Fruit fly (Drosophila melanogaster) whole organism, embryonic: ENCODE measurements around the gene mas.

Experiments
- Adf1 ChIP-seq: fragments of 200-800 bp; sonication (Bioruptor generic); IDR thresholded peaks from 2 replicates; pipeline ENCODE4 v1.3.6; 2022; ENCODE audit warnings: missing biosample characterization, missing genetic modification characterization
- CG10267 ChIP-seq: fragments of 200-800 bp; sonication (Bioruptor generic); optimal IDR thresholded peaks from 2 replicates; lab custom pipeline; 2018; ENCODE audit warnings: missing biosample characterization, mild to moderate bottlenecking, missing genetic modification characterization, moderate library complexity
- CG10321 ChIP-seq: fragments of 200-800 bp; sonication (Bioruptor generic); IDR thresholded peaks from 2 replicates; pipeline ENCODE4 v1.3.6; 2022; ENCODE audit warnings: missing biosample characterization, missing genetic modification characterization
- CG10543 ChIP-seq: fragments of 200-800 bp; sonication (Bioruptor generic); optimal IDR thresholded peaks from 3 replicates; lab custom pipeline; 2017; ENCODE audit warnings: missing biosample characterization, mild to moderate bottlenecking, missing genetic modification characterization, moderate library complexity
- CG11247 ChIP-seq: fragments of 200-800 bp; sonication (Bioruptor generic); IDR thresholded peaks from 2 replicates; pipeline ENCODE4 v1.3.6; 2022; ENCODE audit warnings: missing biosample characterization, missing genetic modification characterization
- CG12299 ChIP-seq: fragments of 200-800 bp; sonication (Bioruptor generic); optimal IDR thresholded peaks from 2 replicates; lab custom pipeline; 2018; ENCODE audit warnings: missing biosample characterization, mild to moderate bottlenecking, missing genetic modification characterization
- CG12769 ChIP-seq: fragments of 200-800 bp; sonication (Bioruptor generic); optimal IDR thresholded peaks from 2 replicates; lab custom pipeline; 2019; ENCODE audit warnings: missing biosample characterization, mild to moderate bottlenecking, missing genetic modification characterization, moderate library complexity
- CG14710 ChIP-seq: fragments of 200-800 bp; sonication (Bioruptor generic); optimal IDR thresholded peaks from 3 replicates; lab custom pipeline; 2019; ENCODE audit warnings: missing biosample characterization, mild to moderate bottlenecking, missing genetic modification characterization, moderate library complexity
- CG17385 ChIP-seq: fragments of 200-800 bp; sonication (Bioruptor generic); optimal IDR thresholded peaks from 3 replicates; lab custom pipeline; 2018; ENCODE audit warnings: missing biosample characterization, mild to moderate bottlenecking, missing genetic modification characterization
- CG17912 ChIP-seq: fragments of 200-800 bp; sonication (Bioruptor generic); optimal IDR thresholded peaks from 2 replicates; lab custom pipeline; 2018; ENCODE audit warnings: missing biosample characterization, mild to moderate bottlenecking, missing genetic modification characterization
- CG2712 ChIP-seq: fragments of 200-800 bp; optimal IDR thresholded peaks from 3 replicates; lab custom pipeline; 2019; ENCODE audit warnings: missing biosample characterization, mild to moderate bottlenecking, missing genetic modification characterization, moderate library complexity
- CG3163 ChIP-seq: fragments of 200-800 bp; sonication (Bioruptor generic); optimal IDR thresholded peaks from 3 replicates; lab custom pipeline; 2016; ENCODE audit warnings: missing biosample characterization, missing genetic modification characterization
- CG33213 ChIP-seq: fragments of 200-800 bp; sonication (Bioruptor generic); optimal IDR thresholded peaks from 3 replicates; lab custom pipeline; 2016; ENCODE audit warnings: missing biosample characterization, missing genetic modification characterization
- CG3726 ChIP-seq: fragments of 200-800 bp; sonication (Bioruptor generic); IDR thresholded peaks from 3 replicates; pipeline ENCODE4, ENCODE4 v1.3.6; 2022; ENCODE audit warnings: missing biosample characterization, missing genetic modification characterization
- CG4328 ChIP-seq: fragments of 200-800 bp; sonication (Bioruptor generic); optimal IDR thresholded peaks from 3 replicates; lab custom pipeline; 2017; ENCODE audit warnings: missing biosample characterization, missing genetic modification reagents, missing genetic modification characterization
- CG8359 ChIP-seq: fragments of 200-800 bp; sonication (Bioruptor generic); optimal IDR thresholded peaks from 2 replicates; lab custom pipeline; 2017; ENCODE audit warnings: missing biosample characterization, mild to moderate bottlenecking, missing genetic modification characterization, borderline replicate concordance
- Dek ChIP-seq: fragments of 200-800 bp; sonication (Bioruptor generic); optimal IDR thresholded peaks from 3 replicates; lab custom pipeline; 2019; ENCODE audit warnings: missing biosample characterization, mild to moderate bottlenecking, missing genetic modification characterization, moderate library complexity
- Dref ChIP-seq: fragments of 200-800 bp; sonication (Bioruptor generic); IDR thresholded peaks from 2 replicates; pipeline ENCODE4 v1.3.6; 2022; ENCODE audit warnings: missing biosample characterization, missing genetic modification characterization
- Gug ChIP-seq: fragments of 200-800 bp; sonication (Bioruptor generic); IDR thresholded peaks from 4 replicates; pipeline ENCODE4 v1.3.6; 2022; ENCODE audit warnings: missing biosample characterization, missing genetic modification characterization
- Med ChIP-seq: fragments of 200-800 bp; sonication (Bioruptor generic); peaks from one replicate; lab custom pipeline; 2016; ENCODE audit warnings: missing biosample characterization, missing genetic modification characterization, mild to moderate bottlenecking, inconsistent platforms, moderate library complexity
- Mrtf ChIP-seq: fragments of 200-800 bp; sonication (Bioruptor generic); IDR thresholded peaks from 3 replicates; pipeline ENCODE4 v1.3.6; 2022; ENCODE audit warnings: missing biosample characterization, missing genetic modification characterization
- Myb ChIP-seq: fragments of 200-800 bp; sonication (Bioruptor generic); optimal IDR thresholded peaks from 2 replicates; lab custom pipeline; 2016; ENCODE audit warnings: missing biosample characterization, missing genetic modification characterization
- Opbp ChIP-seq: fragments of 200-800 bp; sonication (Bioruptor generic); IDR thresholded peaks from 3 replicates; pipeline ENCODE4 v1.3.6; 2022; ENCODE audit warnings: missing biosample characterization, missing genetic modification characterization; ENCODE audit not compliant: partially characterized antibody
- PHDP ChIP-seq: fragments of 200-800 bp; sonication (Bioruptor generic); optimal IDR thresholded peaks from 3 replicates; lab custom pipeline; 2018; ENCODE audit warnings: missing biosample characterization, mild to moderate bottlenecking, missing genetic modification characterization, moderate library complexity
- Pdp1 ChIP-seq, 2 experiments: fragments of 200-800 bp; sonication (Bioruptor generic); optimal IDR thresholded peaks; 3 replicates each; lab custom pipeline; 2016; ENCODE audit warnings: missing biosample characterization in 2 of 2, missing genetic modification characterization in 2 of 2, mild to moderate bottlenecking in 1 of 2, moderate library complexity in 1 of 2
- Rfx ChIP-seq: fragments of 200-800 bp; sonication (Bioruptor generic); IDR thresholded peaks from 2 replicates; pipeline ENCODE4 v1.3.6; 2022; ENCODE audit warnings: missing biosample characterization, missing genetic modification characterization
- Sry-δ ChIP-seq: fragments of 200-800 bp; sonication (Bioruptor generic); optimal IDR thresholded peaks from 2 replicates; lab custom pipeline; 2016; ENCODE audit warnings: missing biosample characterization, missing genetic modification characterization
- Stat92E ChIP-seq, 3 experiments: fragments of >200 bp in 2 of 3; fragments of 200-800 bp in 1 of 3; sonication (Bioruptor generic) in 1 of 3; optimal IDR thresholded peaks; 2 replicates each; lab custom pipeline; 2017 to 2019; ENCODE audit warnings: missing biosample characterization in 3 of 3, missing genetic modification characterization in 3 of 3, mild to moderate bottlenecking in 1 of 3, moderate library complexity in 1 of 3
- ac ChIP-seq: fragments of 200-800 bp; sonication (Bioruptor generic); optimal IDR thresholded peaks from 3 replicates; lab custom pipeline; 2017; ENCODE audit warnings: missing biosample characterization, mild to moderate bottlenecking, missing genetic modification characterization
- cato ChIP-seq: fragments of 200-800 bp; sonication (Bioruptor generic); optimal IDR thresholded peaks from 2 replicates; lab custom pipeline; 2016; ENCODE audit warnings: missing biosample characterization, missing genetic modification characterization, borderline replicate concordance
- cg ChIP-seq: fragments of 200-800 bp; sonication (Bioruptor generic); optimal IDR thresholded peaks from 3 replicates; lab custom pipeline; 2019; ENCODE audit warnings: missing biosample characterization, mild to moderate bottlenecking, missing genetic modification characterization, moderate library complexity
- chm ChIP-seq: fragments of 200-800 bp; sonication (Bioruptor generic); IDR thresholded peaks from 2 replicates; pipeline ENCODE4 v1.3.6; 2022; ENCODE audit warnings: missing biosample characterization, missing genetic modification characterization
- cwo ChIP-seq: fragments of 200-800 bp; sonication (Bioruptor generic); optimal IDR thresholded peaks from 3 replicates; lab custom pipeline; 2017; ENCODE audit warnings: missing biosample characterization, missing genetic modification characterization, mild to moderate bottlenecking, moderate library complexity, missing genetic modification reagents
- fu2 ChIP-seq: fragments of 200-800 bp; sonication (Bioruptor generic); optimal IDR thresholded peaks from 2 replicates; lab custom pipeline; 2016; ENCODE audit warnings: missing biosample characterization, missing genetic modification characterization
- gem ChIP-seq: fragments of 200-800 bp; sonication (Bioruptor generic); optimal IDR thresholded peaks from 2 replicates; lab custom pipeline; 2019; ENCODE audit warnings: missing biosample characterization, mild to moderate bottlenecking, missing genetic modification characterization, moderate library complexity
- gfzf ChIP-seq: fragments of 200-800 bp; sonication (Bioruptor generic); optimal IDR thresholded peaks from 2 replicates; lab custom pipeline; 2016; ENCODE audit warnings: missing biosample characterization, mild to moderate bottlenecking, missing genetic modification characterization, moderate library complexity
- grau ChIP-seq: fragments of 200-800 bp; optimal IDR thresholded peaks from 3 replicates; lab custom pipeline; 2019; ENCODE audit warnings: missing biosample characterization, mild to moderate bottlenecking, missing genetic modification characterization, moderate library complexity
- inv ChIP-seq: fragments of 200-800 bp; sonication (Bioruptor generic); IDR thresholded peaks from 2 replicates; pipeline ENCODE4 v1.3.6; 2022; ENCODE audit warnings: missing biosample characterization, missing genetic modification characterization; ENCODE audit not compliant: partially characterized antibody
- kay ChIP-seq: fragments of 200-800 bp; sonication (Bioruptor generic); optimal IDR thresholded peaks from 2 replicates; lab custom pipeline; 2016; ENCODE audit warnings: missing biosample characterization, missing genetic modification characterization
- nom ChIP-seq: fragments of 200-800 bp; sonication (Bioruptor generic); optimal IDR thresholded peaks from 2 replicates; lab custom pipeline; 2017; ENCODE audit warnings: missing biosample characterization, missing genetic modification characterization, mild to moderate bottlenecking, moderate library complexity, missing genetic modification reagents
- onecut ChIP-seq: fragments of 200-800 bp; sonication (Bioruptor generic); IDR thresholded peaks from 2 replicates; pipeline ENCODE4 v1.3.6; 2022; ENCODE audit warnings: missing biosample characterization, missing genetic modification characterization
- pzg ChIP-seq: fragments of 200-800 bp; sonication (Bioruptor generic); optimal IDR thresholded peaks from 3 replicates; lab custom pipeline; 2018; ENCODE audit warnings: missing biosample characterization, mild to moderate bottlenecking, missing genetic modification characterization, moderate library complexity
- rib ChIP-seq: fragments of 200-800 bp; sonication (Bioruptor generic); IDR thresholded peaks from 2 replicates; pipeline ENCODE4 v1.3.6; 2022; ENCODE audit warnings: missing biosample characterization, missing genetic modification characterization
- salm ChIP-seq: fragments of 200-800 bp; sonication (Bioruptor generic); optimal IDR thresholded peaks from 2 replicates; lab custom pipeline; 2018; ENCODE audit warnings: missing biosample characterization, mild to moderate bottlenecking, missing genetic modification characterization
- slou ChIP-seq: fragments of 200-800 bp; sonication (Bioruptor generic); optimal IDR thresholded peaks from 3 replicates; lab custom pipeline; 2016; ENCODE audit warnings: missing biosample characterization, missing genetic modification characterization
- sqz ChIP-seq: fragments of 200-800 bp; sonication (Bioruptor generic); optimal IDR thresholded peaks from 3 replicates; lab custom pipeline; 2018; ENCODE audit warnings: missing biosample characterization, mild to moderate bottlenecking, missing genetic modification characterization
- zen2 ChIP-seq: fragments of 200-800 bp; sonication (Bioruptor generic); IDR thresholded peaks from 3 replicates; pipeline ENCODE4 v1.3.6; 2022; ENCODE audit warnings: missing biosample characterization, missing genetic modification characterization; ENCODE audit not compliant: partially characterized antibody

mas gene

DNA sequence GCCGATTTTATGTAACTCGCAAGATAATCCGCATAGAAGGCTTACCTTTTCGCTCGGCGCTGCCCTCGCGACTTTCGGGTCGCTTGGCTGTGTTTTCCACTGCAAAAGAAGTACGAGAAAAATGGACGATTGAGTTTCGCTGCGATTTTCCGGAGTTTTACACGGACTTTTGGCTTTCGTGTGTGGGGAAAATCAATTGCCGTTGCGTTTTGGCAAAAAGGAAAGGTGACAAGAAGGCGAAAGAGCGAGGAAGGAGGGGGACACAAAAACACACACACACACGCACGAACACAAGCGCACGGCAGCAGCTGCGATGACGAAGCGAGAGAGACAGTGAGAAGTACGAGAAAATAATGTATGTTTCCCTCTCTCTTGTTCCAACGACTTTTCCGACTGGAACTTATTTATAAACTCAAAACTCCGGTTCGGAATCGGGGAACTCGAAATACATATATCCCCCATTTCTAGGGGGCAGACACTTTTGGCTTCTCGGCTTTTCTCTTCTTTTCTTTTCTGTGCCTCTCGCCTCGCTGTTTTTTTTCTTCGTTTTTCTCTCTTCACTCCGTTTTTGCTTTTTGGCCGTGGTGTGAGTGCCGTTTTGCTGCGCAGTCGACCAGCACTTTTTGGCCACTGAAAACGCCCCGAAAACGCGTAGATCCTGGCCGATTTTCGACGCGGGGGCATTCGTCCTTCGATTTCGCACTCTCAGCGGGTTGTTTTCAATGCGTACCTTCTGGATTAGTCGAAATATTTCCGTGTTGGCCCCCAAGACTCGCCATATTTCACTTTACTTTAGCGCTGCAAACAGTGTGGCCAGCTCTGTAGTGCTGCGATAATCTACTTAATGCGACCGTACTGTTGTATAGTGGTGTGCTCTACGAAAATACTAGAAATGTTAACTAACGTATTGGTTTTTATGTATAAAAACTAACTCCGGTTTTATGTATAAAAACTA lies 33.3 kb downstream of the mas start, which contains the start of gene ens (continued):
- TF ChIP-seq zen2: no peak
- peak in 1 of 3 experiments; percentile 76 for TF ChIP-seq Stat92E (GFP tag; optimal IDR thresholded peaks at IDR 0.05; lab: Kevin White, UChicago)
- TF ChIP-seq Myb (GFP tag; lab: Kevin White, UChicago): peak; percentile 65
- peak in 1 of 2 experiments; percentile 51 for TF ChIP-seq Pdp1 (GFP tag; optimal IDR thresholded peaks at IDR 0.05; lab: Kevin White, UChicago)
- TF ChIP-seq CG12769 (tag; lab: Kevin White, UChicago): no peak
- TF ChIP-seq pzg (GFP tag; lab: Kevin White, UChicago): peak; percentile 79
- TF ChIP-seq CG10267 (tag; lab: Kevin White, UChicago): peak; percentile 2
- peak; percentile 64 for TF ChIP-seq Med (GFP tag; lab: Kevin White, UChicago)
- peak; percentile 47 for TF ChIP-seq Sry-δ (GFP tag; lab: Kevin White, UChicago)
- peak; percentile 5 for TF ChIP-seq grau (tag; lab: Kevin White, UChicago)
- no peak for TF ChIP-seq fu2
- TF ChIP-seq cato (GFP tag; lab: Kevin White, UChicago): no peak
- TF ChIP-seq Opbp (GFP tag; lab: Robert Waterston, UW): 0 out of 3 replicates have a peak, but pooled peaks have one; percentile 52
- TF ChIP-seq sqz (GFP tag; lab: Kevin White, UChicago): peak; percentile 79
- TF ChIP-seq rib (GFP tag; lab: Robert Waterston, UW): no peak
- no peak for TF ChIP-seq Mrtf (GFP tag; lab: Robert Waterston, UW)
- no peak for TF ChIP-seq CG11247 (GFP tag; lab: Robert Waterston, UW)
- TF ChIP-seq Dek (tag; lab: Kevin White, UChicago): no peak
- peak; percentile 7 for TF ChIP-seq CG33213
- peak; percentile 24 for TF ChIP-seq salm (tag; lab: Kevin White, UChicago)
- TF ChIP-seq cwo: no peak
- peak; percentile 37 for TF ChIP-seq kay
- TF ChIP-seq CG10543 (GFP tag; lab: Kevin White, UChicago): peak; percentile 37
- no peak for TF ChIP-seq CG2712 (tag; lab: Kevin White, UChicago)
- TF ChIP-seq nom (GFP tag; lab: Kevin White, UChicago): peak; percentile 66
- TF ChIP-seq inv (GFP tag; lab: Robert Waterston, UW): no peak
- peak; percentile 46 for TF ChIP-seq CG3163 (GFP tag; lab: Kevin White, UChicago)
- peak; percentile 36 for TF ChIP-seq CG17912
- TF ChIP-seq CG8359 (GFP tag; lab: Kevin White, UChicago): peak; percentile 20
- no peak for TF ChIP-seq CG3726 (GFP tag; lab: Robert Waterston, UW)
- peak; percentile 26 for TF ChIP-seq CG14710 (tag; lab: Kevin White, UChicago)
- peak; percentile 28 for TF ChIP-seq PHDP (tag; lab: Kevin White, UChicago)
- TF ChIP-seq CG17385 (GFP tag; lab: Kevin White, UChicago): peak; percentile 20
- peak; percentile 88 for TF ChIP-seq cg
- TF ChIP-seq onecut (GFP tag; lab: Robert Waterston, UW): peak; percentile 54
- peak; percentile 10; the same call in 1 of the 2 replicates for TF ChIP-seq chm
- peak; percentile 22 for TF ChIP-seq CG12299 (tag; lab: Kevin White, UChicago)
- TF ChIP-seq Adf1 (GFP tag; lab: Robert Waterston, UW): peak; percentile 21; the same call in 1 of the 2 replicates
- TF ChIP-seq Dref: peak; percentile 35; the same call in 1 of the 2 replicates
- TF ChIP-seq CG10321 (GFP tag; lab: Robert Waterston, UW): 0 out of 2 replicates have a peak, but pooled peaks have one; percentile 21
- TF ChIP-seq Rfx (GFP tag; lab: Robert Waterston, UW): 0 out of 2 replicates have a peak, but pooled peaks have one; percentile 21
- TF ChIP-seq gfzf: peak; percentile 91
- no peak for TF ChIP-seq gem (tag; lab: Kevin White, UChicago)
- no peak for TF ChIP-seq Gug
- TF ChIP-seq CG4328: no peak
- no peak for TF ChIP-seq slou (GFP tag; lab: Kevin White, UChicago)
- peak; percentile 9 for TF ChIP-seq ac (GFP tag; lab: Kevin White, UChicago)
